Worm (Caenorhabditis elegans): ENCODE results near the gene mrpl-22.

The mrpl-22 gene

DNA sequence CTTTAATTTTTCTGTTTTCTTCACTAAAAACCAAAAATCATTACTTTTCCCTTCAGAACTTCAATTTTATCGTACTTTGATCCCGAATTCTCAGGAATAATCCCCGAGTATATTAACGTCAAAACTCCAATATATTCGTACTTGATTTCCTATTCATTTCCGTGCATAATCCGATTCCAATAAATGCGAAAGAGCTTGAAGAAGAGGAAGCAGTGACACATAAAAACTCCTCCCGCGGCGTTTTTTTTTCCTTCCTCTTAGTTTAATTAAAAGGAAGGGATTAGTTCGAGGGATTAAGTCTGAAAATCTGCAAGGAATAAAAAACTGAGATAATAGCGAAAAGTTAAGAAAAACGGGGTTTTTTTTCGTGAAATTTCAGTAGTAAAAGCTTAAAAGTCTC lies 14.4 kb upstream of the mrpl-22 start:
- peak; percentile 38 for TF ChIP-seq nhr-11 (tag; optimal IDR thresholded peaks at IDR 0.05)
- no peak for TF ChIP-seq R02D3.7 (tag; optimal IDR thresholded peaks at IDR 0.05)
- no peak for TF ChIP-seq ZK546.5 (tag; optimal IDR thresholded peaks at IDR 0.05)
- TF ChIP-seq ztf-11 (tag; optimal IDR thresholded peaks at IDR 0.05): no peak

DNA sequence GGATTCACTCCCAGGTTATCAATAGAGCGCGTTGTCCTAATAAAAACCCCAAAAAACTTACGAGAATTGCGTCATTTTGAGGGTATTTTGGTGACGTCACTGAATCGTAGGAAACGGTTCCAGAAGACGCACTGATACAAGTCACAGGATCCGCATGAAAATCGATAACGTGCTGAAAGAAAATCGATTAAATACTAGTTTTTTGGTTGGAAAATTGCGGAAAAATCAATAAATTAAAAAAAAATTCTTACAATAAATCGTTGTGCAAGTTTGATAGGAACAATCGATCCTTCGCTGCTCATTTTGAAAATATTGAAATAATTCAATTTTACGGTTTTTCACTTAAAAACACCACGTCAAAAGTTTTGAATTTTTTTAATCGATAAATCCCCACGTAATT lies 12.0 kb upstream of the mrpl-22 start, which contains the start of gene Y39A1A.2:
Y39A1A.2 (minus strand) TSS at position 319 of the 400 bp plus-strand sequence.
- TF ChIP-seq ceh-28 (tag; optimal IDR thresholded peaks at IDR 0.05) (peak; percentile 58), unc-39 (tag; optimal IDR thresholded peaks at IDR 0.05) (no peak), elt-2 (tag; optimal IDR thresholded peaks at IDR 0.05) (no peak), nfya-1 (tag; optimal IDR thresholded peaks at IDR 0.05; ENCODE audit: insufficient read depth) (no peak), fos-1 (tag; optimal IDR thresholded peaks at IDR 0.05) (no peak), ztf-4 (tag; optimal IDR thresholded peaks at IDR 0.05) (no peak), nhr-23 (tag; optimal IDR thresholded peaks at IDR 0.05) (no peak), skn-1 (tag; optimal IDR thresholded peaks at IDR 0.05) (no peak)

DNA sequence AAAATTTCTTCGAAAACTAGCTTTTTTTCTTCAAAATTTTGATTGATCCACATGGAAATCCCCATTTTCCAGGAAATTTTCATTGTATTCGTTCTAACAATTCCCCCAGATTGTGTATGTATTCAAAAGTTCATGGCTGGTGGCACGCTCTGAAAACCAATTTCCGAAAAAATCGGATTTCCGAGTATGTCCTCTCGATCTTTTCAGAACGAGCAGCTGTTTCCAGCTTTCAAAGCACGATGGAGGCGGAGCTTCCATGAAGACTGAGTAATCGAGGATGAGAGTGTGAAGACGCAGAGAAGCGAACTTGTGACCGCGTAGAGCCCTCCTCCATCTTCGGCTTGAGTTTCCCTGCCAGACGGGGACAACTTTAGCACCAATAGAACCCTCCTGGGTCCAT lies 10.9 kb upstream of the mrpl-22 start:
- peak; percentile 70 for TF ChIP-seq hmg-11 (tag; optimal IDR thresholded peaks at IDR 0.05)
- peak; percentile 5 for TF ChIP-seq nfya-1 (tag; optimal IDR thresholded peaks at IDR 0.05; ENCODE audit: insufficient read depth)
- TF ChIP-seq ceh-9 (tag; optimal IDR thresholded peaks at IDR 0.05): no peak

DNA sequence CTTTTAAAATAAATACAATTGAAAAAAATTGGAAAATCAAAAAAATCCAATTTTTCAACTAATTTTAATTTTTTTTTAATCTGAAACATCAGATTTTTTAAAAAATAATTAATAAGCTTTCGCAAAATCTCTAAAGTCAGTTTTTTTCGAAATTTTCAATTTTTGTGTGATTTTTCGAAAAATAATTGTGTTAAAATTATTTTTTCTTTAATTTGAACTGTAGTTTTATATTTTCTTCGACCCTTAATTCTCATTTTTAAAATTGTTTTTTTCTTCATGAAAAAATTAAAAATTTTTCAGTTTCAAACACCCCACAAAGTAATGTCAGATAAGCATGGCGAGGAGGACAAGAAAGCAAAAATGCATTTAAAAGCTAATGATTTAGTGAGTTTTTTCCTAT lies 10.2 kb upstream of the mrpl-22 start, which contains the start of gene rabx-5:
rabx-5 (plus strand) TSS at position 301 of the 400 bp plus-strand sequence.
- no peak for TF ChIP-seq ZK546.5 (tag; optimal IDR thresholded peaks at IDR 0.05)
- no peak for TF ChIP-seq nhr-67 (tag; optimal IDR thresholded peaks at IDR 0.05)
- TF ChIP-seq elt-3 (tag; optimal IDR thresholded peaks at IDR 0.05): no peak
- no peak for TF ChIP-seq aly-2 (tag; optimal IDR thresholded peaks at IDR 0.05)
- no peak for TF ChIP-seq unc-62 (GFP tag; optimal IDR thresholded peaks at IDR 0.05)
- no peak for TF ChIP-seq nhr-77 (tag; optimal IDR thresholded peaks at IDR 0.05)
- no peak for TF ChIP-seq pqm-1 (tag; optimal IDR thresholded peaks at IDR 0.05)
- no peak for TF ChIP-seq unc-39 (tag; optimal IDR thresholded peaks at IDR 0.05)

DNA sequence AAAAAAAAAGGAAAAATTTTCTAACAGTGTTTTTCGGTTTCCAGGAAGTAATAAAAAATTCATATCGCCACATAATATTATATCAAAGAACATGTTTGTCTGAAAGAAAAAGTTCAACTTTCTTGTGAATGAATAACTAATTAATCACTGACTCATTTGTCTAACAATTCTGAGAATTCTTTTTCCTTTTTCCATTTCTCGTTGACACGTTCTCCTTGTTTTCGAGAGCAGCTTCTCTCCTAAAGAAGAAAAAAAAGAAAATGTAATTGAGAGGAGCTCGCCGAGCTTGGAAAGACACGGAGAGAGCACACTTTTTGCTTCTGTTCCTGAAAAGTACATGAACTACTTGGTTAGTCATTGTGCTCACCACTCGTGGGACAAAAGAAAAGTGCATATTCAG lies 7.1 kb upstream of the mrpl-22 start:
- peak; percentile 19 for TF ChIP-seq nfya-1 (tag; optimal IDR thresholded peaks at IDR 0.05; ENCODE audit: insufficient read depth)
- no peak for TF ChIP-seq ceh-28 (tag; optimal IDR thresholded peaks at IDR 0.05)

DNA sequence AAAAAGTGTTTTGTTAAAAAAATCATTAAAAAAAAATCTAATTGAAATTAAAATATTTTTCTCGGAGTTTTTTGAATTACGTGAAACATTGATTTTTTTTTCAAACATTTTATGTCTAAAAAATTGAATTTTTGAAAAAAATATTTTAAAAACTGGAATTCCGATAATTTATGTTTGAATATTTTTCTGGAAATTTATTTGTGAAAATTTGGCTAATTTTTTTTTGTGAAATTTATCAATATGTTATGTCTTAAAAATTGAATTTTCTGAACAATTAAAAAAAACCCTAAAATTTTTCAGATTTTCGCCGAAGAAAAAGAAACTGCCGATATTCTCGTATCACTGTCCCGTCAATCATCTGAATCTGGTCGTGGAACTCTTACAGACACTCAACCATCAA lies 2.9 kb upstream of the mrpl-22 start, which contains the start of gene Y39A1A.24:
Y39A1A.24 (plus strand) TSS at position 301 of the 400 bp plus-strand sequence.
- TF ChIP-seq nhr-28 (tag; optimal IDR thresholded peaks at IDR 0.05): no peak
- TF ChIP-seq ztf-4 (tag; optimal IDR thresholded peaks at IDR 0.05): no peak
- no peak for TF ChIP-seq jun-1 (tag; optimal IDR thresholded peaks at IDR 0.05)
- no peak for TF ChIP-seq ceh-28 (tag; optimal IDR thresholded peaks at IDR 0.05)
- TF ChIP-seq zag-1 (tag; optimal IDR thresholded peaks at IDR 0.05): no peak
- TF ChIP-seq nhr-76 (tag; optimal IDR thresholded peaks at IDR 0.05): no peak
- no peak for TF ChIP-seq ceh-9 (tag; optimal IDR thresholded peaks at IDR 0.05)

DNA sequence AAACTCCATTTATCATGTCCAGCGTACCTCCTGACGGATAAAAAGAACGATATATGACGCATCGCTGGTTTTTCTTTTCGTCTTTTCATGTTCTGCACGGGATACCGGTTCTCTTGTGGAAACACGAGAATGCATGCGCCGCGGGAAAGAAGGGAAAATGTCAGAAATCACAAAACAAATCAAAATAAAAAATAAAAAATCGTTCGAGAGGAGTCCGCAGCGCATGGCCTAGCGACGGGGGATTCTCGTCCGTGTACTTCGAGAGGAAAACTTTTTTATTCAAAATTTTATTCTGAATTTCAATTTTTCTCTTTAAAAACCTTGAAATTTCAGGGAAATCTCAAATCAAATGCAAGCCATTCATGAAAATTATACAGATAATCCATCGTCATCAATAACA lies 5.9 kb downstream of the mrpl-22 start, which contains the start of the genes lron-10 and hpr-9:
lron-10 (minus strand) TSS at position 162 of the 400 bp plus-strand sequence.
hpr-9 (plus strand) TSS at position 344 of the 400 bp plus-strand sequence.
- no peak for TF ChIP-seq ceh-82 (tag; optimal IDR thresholded peaks at IDR 0.05)
- TF ChIP-seq ceh-16 (tag; optimal IDR thresholded peaks at IDR 0.05): no peak
- no peak for TF ChIP-seq unc-39 (tag; optimal IDR thresholded peaks at IDR 0.05)
- TF ChIP-seq ZK546.5 (tag; optimal IDR thresholded peaks at IDR 0.05): no peak
- no peak for TF ChIP-seq ztf-4 (tag; optimal IDR thresholded peaks at IDR 0.05)
- peak; percentile 65 for TF ChIP-seq pha-4 (tag; optimal IDR thresholded peaks at IDR 0.05)
- TF ChIP-seq nhr-76 (tag; optimal IDR thresholded peaks at IDR 0.05): peak; percentile 7
- no peak for TF ChIP-seq mml-1 (tag; optimal IDR thresholded peaks at IDR 0.05)
- no peak for TF ChIP-seq egl-27 (tag; optimal IDR thresholded peaks at IDR 0.05)
- peak; percentile 49 for TF ChIP-seq tbx-2 (tag; optimal IDR thresholded peaks at IDR 0.05)
- no peak for TF ChIP-seq nhr-237 (tag; optimal IDR thresholded peaks at IDR 0.05)
- TF ChIP-seq egl-5 (tag; optimal IDR thresholded peaks at IDR 0.05): peak; percentile 51
- TF ChIP-seq fkh-2 (tag; optimal IDR thresholded peaks at IDR 0.05): no peak
- TF ChIP-seq fos-1 (tag; optimal IDR thresholded peaks at IDR 0.05): no peak
- peak; percentile 19 for TF ChIP-seq snpc-4 (tag; optimal IDR thresholded peaks at IDR 0.05)
- peak; percentile 39 for TF ChIP-seq hmg-11 (tag; optimal IDR thresholded peaks at IDR 0.05)
- TF ChIP-seq daf-12 (tag; optimal IDR thresholded peaks at IDR 0.05): no peak
- TF ChIP-seq ama-1 (optimal IDR thresholded peaks at IDR 0.05): peak; percentile 36
- no peak for TF ChIP-seq elt-1 (tag; optimal IDR thresholded peaks at IDR 0.05)
- no peak for TF ChIP-seq ceh-9 (tag; optimal IDR thresholded peaks at IDR 0.05)
- TF ChIP-seq nhr-23 (tag; optimal IDR thresholded peaks at IDR 0.05): peak; percentile 95
- TF ChIP-seq pqm-1 (tag; optimal IDR thresholded peaks at IDR 0.05): peak; percentile 2
- TF ChIP-seq nhr-67 (tag; optimal IDR thresholded peaks at IDR 0.05): no peak
- peak; percentile 25 for TF ChIP-seq elt-2 (tag; optimal IDR thresholded peaks at IDR 0.05)
- TF ChIP-seq skn-1 (tag; optimal IDR thresholded peaks at IDR 0.05): peak; percentile 4
- TF ChIP-seq nhr-25 (tag; optimal IDR thresholded peaks at IDR 0.05): peak; percentile 24
- TF ChIP-seq nhr-11 (tag; optimal IDR thresholded peaks at IDR 0.05): no peak
- TF ChIP-seq sea-2 (GFP tag; optimal IDR thresholded peaks at IDR 0.05): no peak
- peak; percentile 53 for TF ChIP-seq ceh-28 (tag; optimal IDR thresholded peaks at IDR 0.05)
- TF ChIP-seq lin-39 (tag; optimal IDR thresholded peaks at IDR 0.05): peak; percentile 39

Data from whole organism, L3 larva.